Worm (Caenorhabditis elegans) whole organism, early embryonic: ENCODE measurements around the gene cor-1.

Source experiments
- B0310.2 ChIP-seq: sonication (generic microtip); optimal IDR thresholded peaks from 2 replicates; lab custom pipeline; 2016; ENCODE audit warnings: mild to moderate bottlenecking, missing genetic modification characterization, missing compliant biosample characterization
- F13C5.2 ChIP-seq: sonication (generic microtip); optimal IDR thresholded peaks from 2 replicates; lab custom pipeline; 2017; ENCODE audit warnings: mild to moderate bottlenecking, missing genetic modification characterization, inconsistent platforms, missing compliant biosample characterization
- aly-1 ChIP-seq: sonication (generic microtip); optimal IDR thresholded peaks from 2 replicates; lab custom pipeline; 2016; ENCODE audit warnings: missing genetic modification characterization, missing compliant biosample characterization
- ama-1 ChIP-seq: fragments of 150-350 bp; optimal IDR thresholded peaks from 2 replicates; lab custom pipeline; 2014
- hnd-1 ChIP-seq: sonication (generic microtip); optimal IDR thresholded peaks from 2 replicates; lab custom pipeline; 2016; ENCODE audit warnings: missing genetic modification characterization, missing compliant biosample characterization
- scrt-1 ChIP-seq: fragments of 200-800 bp; sonication (Bioruptor generic); IDR thresholded peaks from 2 replicates; pipeline ENCODE4 v1.3.6; 2022; ENCODE audit warnings: missing genetic modification characterization, missing compliant biosample characterization
- sea-1 ChIP-seq: fragments of 200-800 bp; sonication (Bioruptor generic); conservative IDR thresholded peaks from 2 replicates; pipeline ENCODE4 v1.3.6; 2022; ENCODE audit warnings: missing genetic modification characterization, missing compliant biosample characterization

ce11 chrIII:10285623-10286022 lies 36.7 kb downstream of the cor-1 start, which contains the start of gene K10G9.2:
- TF ChIP-seq ama-1 (lab: Kevin White, UChicago) (no peak), hnd-1 (tag; lab: Kevin White, UChicago) (no peak), scrt-1 (GFP tag; lab: Robert Waterston, UW) (no peak), sea-1 (GFP tag; lab: Robert Waterston, UW) (no peak), F13C5.2 (tag; lab: Kevin White, UChicago) (no peak), B0310.2 (tag; lab: Kevin White, UChicago) (no peak), aly-1 (tag; lab: Kevin White, UChicago) (no peak)
